Worm (Caenorhabditis elegans) whole organism, late embryonic: ENCODE data around the gene nhr-285.

Experiments
- F13H6.1 ChIP-seq: sonication (generic microtip); optimal IDR thresholded peaks from 2 replicates; lab custom pipeline; 2016; ENCODE audit warnings: missing genetic modification characterization, missing compliant biosample characterization
- K09A11.1 ChIP-seq: sonication (generic microtip); optimal IDR thresholded peaks from 2 replicates; lab custom pipeline; 2017; ENCODE audit warnings: antibody characterized with exemption, mild to moderate bottlenecking, missing genetic modification characterization, missing compliant biosample characterization; ENCODE audit not compliant: insufficient read depth
- T23F11.4 ChIP-seq: fragments of 200-800 bp; sonication (Bioruptor generic); optimal IDR thresholded peaks from 2 replicates; lab custom pipeline; 2018; ENCODE audit warnings: mild to moderate bottlenecking, missing genetic modification characterization, missing compliant biosample characterization
- Y22D7AL.16 ChIP-seq: sonication (generic microtip); optimal IDR thresholded peaks from 2 replicates; lab custom pipeline; 2016; ENCODE audit warnings: missing genetic modification characterization, missing compliant biosample characterization
- ahr-1 ChIP-seq: sonication (generic microtip); optimal IDR thresholded peaks from 2 replicates; lab custom pipeline; 2016; ENCODE audit warnings: missing genetic modification characterization, missing compliant biosample characterization
- ceh-19 ChIP-seq: fragments of 200-800 bp; sonication (Bioruptor generic); optimal IDR thresholded peaks from 2 replicates; lab custom pipeline; 2018; ENCODE audit warnings: mild to moderate bottlenecking, missing genetic modification characterization, missing compliant biosample characterization
- ceh-22 ChIP-seq: sonication (generic microtip); optimal IDR thresholded peaks from 2 replicates; lab custom pipeline; 2017; ENCODE audit warnings: missing biosample characterization, missing genetic modification characterization
- ceh-45 ChIP-seq: fragments of 200-800 bp; sonication (Bioruptor generic); IDR thresholded peaks from 2 replicates; pipeline ENCODE4 v1.3.6; 2022; ENCODE audit warnings: missing genetic modification reagents, missing genetic modification characterization, missing compliant biosample characterization
- dmd-4 ChIP-seq: sonication (generic microtip); optimal IDR thresholded peaks from 2 replicates; lab custom pipeline; 2016; ENCODE audit warnings: borderline replicate concordance, missing genetic modification characterization, missing compliant biosample characterization
- dve-1 ChIP-seq: sonication (generic microtip); optimal IDR thresholded peaks from 2 replicates; lab custom pipeline; 2017; ENCODE audit warnings: antibody characterized with exemption, mild to moderate bottlenecking, missing genetic modification characterization, missing compliant biosample characterization
- elt-4 ChIP-seq: sonication (generic microtip); optimal IDR thresholded peaks from 2 replicates; lab custom pipeline; 2016; ENCODE audit warnings: missing genetic modification characterization, missing compliant biosample characterization
- eyg-1 ChIP-seq: sonication (generic microtip); optimal IDR thresholded peaks from 2 replicates; lab custom pipeline; 2016; ENCODE audit warnings: missing genotype, missing genetic modification characterization, missing compliant biosample characterization
- fax-1 ChIP-seq: sonication (generic microtip); optimal IDR thresholded peaks from 2 replicates; lab custom pipeline; 2016; ENCODE audit warnings: missing genotype, missing genetic modification characterization, missing compliant biosample characterization
- gmeb-2 ChIP-seq: sonication (generic microtip); optimal IDR thresholded peaks from 2 replicates; lab custom pipeline; 2016; ENCODE audit warnings: missing genetic modification characterization, inconsistent platforms, missing compliant biosample characterization
- hlh-13 ChIP-seq: fragments of 200-800 bp; sonication (Bioruptor generic); optimal IDR thresholded peaks from 2 replicates; lab custom pipeline; 2018; ENCODE audit warnings: mild to moderate bottlenecking, missing genetic modification characterization, missing compliant biosample characterization
- hlh-30 ChIP-seq: sonication (generic microtip); optimal IDR thresholded peaks from 2 replicates; lab custom pipeline; 2017; ENCODE audit warnings: antibody characterized with exemption, missing genetic modification characterization, missing compliant biosample characterization; ENCODE audit not compliant: insufficient read depth
- hlh-6 ChIP-seq: sonication (generic microtip); optimal IDR thresholded peaks from 2 replicates; lab custom pipeline; 2016; ENCODE audit warnings: missing genotype, missing genetic modification characterization, missing compliant biosample characterization
- lin-11 ChIP-seq: fragments of 200-800 bp; sonication (Bioruptor generic); optimal IDR thresholded peaks from 2 replicates; lab custom pipeline; 2018; ENCODE audit warnings: mild to moderate bottlenecking, missing genetic modification characterization, missing compliant biosample characterization
- nfya-1 ChIP-seq: sonication (generic microtip); optimal IDR thresholded peaks from 2 replicates; lab custom pipeline; 2017; ENCODE audit warnings: missing genetic modification characterization, mild to moderate bottlenecking, missing compliant biosample characterization, antibody characterized with exemption, moderate library complexity
- nhr-11 ChIP-seq: fragments of 150-350 bp; optimal IDR thresholded peaks from 2 replicates; lab custom pipeline; 2014; ENCODE audit warnings: missing biosample characterization, missing genetic modification characterization
- nhr-232 ChIP-seq: sonication (generic microtip); optimal IDR thresholded peaks from 2 replicates; lab custom pipeline; 2016; ENCODE audit warnings: missing genetic modification characterization, missing compliant biosample characterization
- odd-2 ChIP-seq: sonication (generic microtip); optimal IDR thresholded peaks from 2 replicates; lab custom pipeline; 2017; ENCODE audit warnings: antibody characterized with exemption, mild to moderate bottlenecking, missing genetic modification characterization, missing compliant biosample characterization
- pha-4 ChIP-seq: fragments of 150-350 bp; optimal IDR thresholded peaks from 2 replicates; lab custom pipeline; 2018; ENCODE audit warnings: missing biosample characterization, missing genetic modification reagents, missing genetic modification characterization
- pros-1 ChIP-seq: fragments of 150-350 bp; optimal IDR thresholded peaks from 2 replicates; lab custom pipeline; 2014; ENCODE audit warnings: missing biosample characterization, missing genetic modification reagents, missing genetic modification characterization
- ref-2 ChIP-seq: sonication (generic microtip); optimal IDR thresholded peaks from 2 replicates; lab custom pipeline; 2016; ENCODE audit warnings: missing genetic modification characterization, missing compliant biosample characterization
- sox-4 ChIP-seq: sonication (generic microtip); optimal IDR thresholded peaks from 2 replicates; lab custom pipeline; 2017; ENCODE audit warnings: mild to moderate bottlenecking, missing genetic modification characterization, inconsistent platforms, missing compliant biosample characterization
- tbx-2 ChIP-seq: sonication (generic microtip); optimal IDR thresholded peaks from 2 replicates; lab custom pipeline; 2016; ENCODE audit warnings: missing genetic modification characterization, missing compliant biosample characterization
- tbx-7 ChIP-seq: sonication (generic microtip); optimal IDR thresholded peaks from 2 replicates; lab custom pipeline; 2016; ENCODE audit warnings: missing genotype, missing genetic modification characterization, missing compliant biosample characterization
- unc-42 ChIP-seq: sonication (generic microtip); optimal IDR thresholded peaks from 2 replicates; lab custom pipeline; 2016; ENCODE audit warnings: missing genotype, missing genetic modification characterization, missing compliant biosample characterization
- ztf-16 ChIP-seq: sonication (generic microtip); optimal IDR thresholded peaks from 2 replicates; lab custom pipeline; 2017; ENCODE audit warnings: missing genetic modification characterization, missing compliant biosample characterization

nhr-285 gene

DNA sequence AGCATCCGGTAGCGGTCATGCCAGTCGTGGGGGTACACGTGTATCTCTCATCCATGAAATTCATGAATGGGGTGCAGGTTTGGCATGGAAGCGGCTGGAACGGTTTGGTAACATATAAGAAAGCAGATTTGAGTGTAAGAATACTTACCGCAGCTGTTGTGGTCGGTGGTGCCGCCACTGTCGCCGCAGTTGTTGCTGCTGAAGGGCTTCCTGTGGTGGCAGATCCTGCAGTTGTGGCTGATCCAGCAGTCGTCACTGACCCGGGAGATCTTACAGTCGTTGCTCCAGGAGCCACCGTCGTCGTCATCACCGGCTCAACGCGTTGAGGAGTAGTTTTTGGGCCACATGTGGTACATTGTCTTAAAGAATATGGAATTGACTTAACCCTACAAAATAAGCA lies 46.0 kb downstream of the nhr-285 start:
- TF ChIP-seq dmd-4 = no peak
- no peak for TF ChIP-seq ref-2 (tag; lab: Kevin White, UChicago)
- TF ChIP-seq hlh-13 (GFP tag; lab: Kevin White, UChicago) = no peak
- no peak for TF ChIP-seq F13H6.1 (tag; lab: Kevin White, UChicago)
- TF ChIP-seq ceh-45 (GFP tag; lab: Robert Waterston, UW) = no peak
- TF ChIP-seq nfya-1 = no peak
- no peak for TF ChIP-seq nhr-232 (tag; lab: Kevin White, UChicago)
- no peak for TF ChIP-seq ceh-22 (tag; lab: Kevin White, UChicago)
- TF ChIP-seq ztf-16 = no peak
- TF ChIP-seq T23F11.4 = no peak

DNA sequence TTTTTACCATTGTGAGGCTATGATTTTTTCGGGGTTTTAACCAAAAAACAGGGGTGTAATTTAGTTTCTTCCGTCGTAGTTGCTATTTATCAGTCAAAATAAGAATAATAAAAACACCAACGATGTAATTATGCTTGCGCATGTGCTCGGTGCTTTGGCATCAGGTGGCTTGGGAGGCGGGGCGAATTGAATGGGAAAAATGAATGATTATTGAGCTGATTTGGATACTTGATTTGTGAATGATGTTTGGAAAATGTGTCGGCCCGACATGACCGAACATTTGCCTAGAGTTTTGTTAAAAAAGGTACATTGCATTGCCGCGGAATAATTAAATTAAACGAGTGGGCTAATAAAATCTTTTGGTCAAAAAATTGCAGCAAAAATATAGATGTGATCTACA lies 46.8 kb downstream of the nhr-285 start, which contains the start of gene str-38:
Gene str-38, minus strand, starts transcription at position 101 of the 400 bp plus-strand sequence.
- TF ChIP-seq ahr-1 (tag; lab: Kevin White, UChicago) = no peak
- TF ChIP-seq Y22D7AL.16 (tag; lab: Kevin White, UChicago) = no peak
- no peak for TF ChIP-seq K09A11.1 (tag; lab: Kevin White, UChicago)
- no peak for TF ChIP-seq tbx-2 (tag; lab: Kevin White, UChicago)
- no peak for TF ChIP-seq pros-1
- TF ChIP-seq ceh-22 (tag; lab: Kevin White, UChicago) = no peak
- no peak for TF ChIP-seq hlh-30 (tag; lab: Kevin White, UChicago)
- no peak for TF ChIP-seq odd-2 (tag; lab: Kevin White, UChicago)
- TF ChIP-seq sox-4 (tag; lab: Kevin White, UChicago) = no peak
- TF ChIP-seq tbx-7 (tag; lab: Kevin White, UChicago) = no peak
- TF ChIP-seq lin-11 = no peak
- TF ChIP-seq pha-4 (tag; lab: Kevin White, UChicago) = no peak
- no peak for TF ChIP-seq nhr-232 (tag; lab: Kevin White, UChicago)
- no peak for TF ChIP-seq nhr-11 (tag; lab: Kevin White, UChicago)
- no peak for TF ChIP-seq dve-1

ce11 chrV:15730459-15730858 lies 48.6 kb downstream of the nhr-285 start, which contains the start of gene Y6E2A.10:
Gene Y6E2A.10, minus strand, starts transcription at chrV:15730559.
- TF ChIP-seq unc-42 (tag; lab: Kevin White, UChicago) (no peak), gmeb-2 (tag; lab: Kevin White, UChicago) (no peak), eyg-1 (tag; lab: Kevin White, UChicago) (no peak), sox-4 (tag; lab: Kevin White, UChicago) (no peak), elt-4 (tag; lab: Kevin White, UChicago) (no peak), hlh-30 (tag; lab: Kevin White, UChicago) (no peak), fax-1 (no peak), hlh-6 (tag; lab: Kevin White, UChicago) (no peak), ceh-19 (GFP tag; lab: Kevin White, UChicago) (no peak), pha-4 (tag; lab: Kevin White, UChicago) (no peak)
